Fruit fly (Drosophila melanogaster) S2 (cell line): ENCODE results near the gene Cyp4d14.

Experiments used
- CG8478 ChIP-seq: fragments of >200 bp; optimal IDR thresholded peaks from 2 replicates; lab custom pipeline; 2018
- CTCF ChIP-seq, 2 experiments: fragments of >200 bp; optimal IDR thresholded peaks; 2 replicates each; lab custom pipeline; 2018

The Cyp4d14 gene

dm6 chrX:2166129-2166528 lies 9.0 kb downstream of the Cyp4d14 start:
- TF ChIP-seq CG8478 (no peak), CTCF (optimal IDR thresholded peaks at IDR 0.05; lab: Kevin White, UChicago) (no peak)

dm6 chrX:2165394-2165793 lies 9.7 kb downstream of the Cyp4d14 start:
- TF ChIP-seq CTCF (optimal IDR thresholded peaks at IDR 0.05; lab: Kevin White, UChicago), result no peak
- no peak for TF ChIP-seq CG8478

- TF ChIP-seq CTCF (optimal IDR thresholded peaks at IDR 0.05; lab: Kevin White, UChicago) (no peak), CG8478 (no peak)
Measured at dm6 chrX:2163358-2163757, 11.8 kb downstream of the Cyp4d14 start.

dm6 chrX:2162130-2162907 lies 12.8 kb downstream of the Cyp4d14 start, which contains the start of the genes Cyp4d1 and CG3630:
Gene Cyp4d1 (minus strand): TSS chrX:2162180.
Gene CG3630 (plus strand): TSS chrX:2162196.
- no peak for TF ChIP-seq CG8478
- no peak for TF ChIP-seq CTCF (optimal IDR thresholded peaks at IDR 0.05; lab: Kevin White, UChicago)

- TF ChIP-seq CG8478 (no peak), CTCF (optimal IDR thresholded peaks at IDR 0.05; lab: Kevin White, UChicago) (no peak)
Measured at dm6 chrX:2161020-2161419, 14.1 kb downstream of the Cyp4d14 start.

dm6 chrX:2158668-2159163 lies 16.4 kb downstream of the Cyp4d14 start, which contains the start of gene wapl:
Gene wapl (minus strand): TSS chrX:2158983.
- TF ChIP-seq CTCF (optimal IDR thresholded peaks at IDR 0.05; lab: Kevin White, UChicago), result peak; percentile 2 to 35
- no peak for TF ChIP-seq CG8478

dm6 chrX:2157929-2158610 lies 17.0 kb downstream of the Cyp4d14 start:
- TF ChIP-seq CG8478, result peak; percentile 49
- TF ChIP-seq CTCF (optimal IDR thresholded peaks at IDR 0.05; lab: Kevin White, UChicago), result no peak

dm6 chrX:2155868-2156267 lies 19.2 kb downstream of the Cyp4d14 start:
- TF ChIP-seq CG8478, result no peak
- TF ChIP-seq CTCF (optimal IDR thresholded peaks at IDR 0.05; lab: Kevin White, UChicago), result peak; percentile 11 to 42

- TF ChIP-seq CTCF (optimal IDR thresholded peaks at IDR 0.05; lab: Kevin White, UChicago) (peak in 1 of 2 experiments; percentile 15), CG8478 (no peak)
Measured at dm6 chrX:2149478-2149877, 25.6 kb downstream of the Cyp4d14 start, which contains the start of gene bcn92. Gene bcn92 (minus strand): TSS chrX:2149647.

dm6 chrX:2148671-2149070 lies 26.4 kb downstream of the Cyp4d14 start:
- TF ChIP-seq CG8478, result no peak
- TF ChIP-seq CTCF (optimal IDR thresholded peaks at IDR 0.05; lab: Kevin White, UChicago), result no peak

- TF ChIP-seq CG8478 (no peak), CTCF (optimal IDR thresholded peaks at IDR 0.05; lab: Kevin White, UChicago) (no peak)
Measured at dm6 chrX:2147475-2147874, 27.6 kb downstream of the Cyp4d14 start.

- TF ChIP-seq CTCF (optimal IDR thresholded peaks at IDR 0.05; lab: Kevin White, UChicago), result no peak
- TF ChIP-seq CG8478, result no peak
Measured at dm6 chrX:2146574-2146973, 28.5 kb downstream of the Cyp4d14 start.

dm6 chrX:2145690-2146470 lies 29.2 kb downstream of the Cyp4d14 start:
- TF ChIP-seq CG8478, result no peak
- no peak for TF ChIP-seq CTCF (optimal IDR thresholded peaks at IDR 0.05; lab: Kevin White, UChicago)

- TF ChIP-seq CG8478 (no peak), CTCF (optimal IDR thresholded peaks at IDR 0.05; lab: Kevin White, UChicago) (no peak)
Measured at dm6 chrX:2145114-2145513, 30.0 kb downstream of the Cyp4d14 start, which contains the start of gene Pgd. Gene Pgd (plus strand): TSS chrX:2145136.

dm6 chrX:2142935-2143312 lies 32.2 kb downstream of the Cyp4d14 start:
- TF ChIP-seq CTCF (optimal IDR thresholded peaks at IDR 0.05; lab: Kevin White, UChicago) (no peak), CG8478 (no peak)
